Fruit fly (Drosophila melanogaster): ENCODE measurements around the gene Kah.

- no peak for TF ChIP-seq cic (GFP tag; optimal IDR thresholded peaks at IDR 0.05)
- no peak for TF ChIP-seq bab1 (GFP tag; optimal IDR thresholded peaks at IDR 0.05)
Observed at dm6 chr3L:550082-550827, 38.8 kb downstream of the Kah start.

Measured in whole organism, adult.